Worm (Caenorhabditis elegans) whole organism, early embryonic: ENCODE results near the gene oac-53.

Source experiments
- B0310.2 ChIP-seq: sonication (generic microtip); optimal IDR thresholded peaks from 2 replicates; lab custom pipeline; 2016; ENCODE audit warnings: mild to moderate bottlenecking, missing genetic modification characterization, missing compliant biosample characterization
- aly-1 ChIP-seq: sonication (generic microtip); optimal IDR thresholded peaks from 2 replicates; lab custom pipeline; 2016; ENCODE audit warnings: missing genetic modification characterization, missing compliant biosample characterization
- ama-1 ChIP-seq: fragments of 150-350 bp; optimal IDR thresholded peaks from 2 replicates; lab custom pipeline; 2014
- ceh-13 ChIP-seq: fragments of 200-800 bp; sonication (Bioruptor generic); optimal IDR thresholded peaks from 2 replicates; lab custom pipeline; 2018; ENCODE audit warnings: mild to moderate bottlenecking, missing genetic modification characterization, missing compliant biosample characterization
- ceh-36 ChIP-seq: sonication (generic microtip); optimal IDR thresholded peaks from 2 replicates; lab custom pipeline; 2016; ENCODE audit warnings: missing genetic modification characterization, inconsistent platforms, missing compliant biosample characterization
- ets-7 ChIP-seq: sonication (generic microtip); optimal IDR thresholded peaks from 2 replicates; lab custom pipeline; 2016; ENCODE audit warnings: missing genotype, missing genetic modification characterization, missing compliant biosample characterization
- flt-1 ChIP-seq: fragments of 200-800 bp; sonication (Bioruptor generic); IDR thresholded peaks from 2 replicates; pipeline ENCODE4 v1.3.6; 2022; ENCODE audit warnings: missing genetic modification characterization, missing compliant biosample characterization
- hmbx-1 ChIP-seq: sonication (generic microtip); optimal IDR thresholded peaks from 2 replicates; lab custom pipeline; 2016; ENCODE audit warnings: mild to moderate bottlenecking, missing genetic modification characterization, missing compliant biosample characterization
- hnd-1 ChIP-seq: sonication (generic microtip); optimal IDR thresholded peaks from 2 replicates; lab custom pipeline; 2016; ENCODE audit warnings: missing genetic modification characterization, missing compliant biosample characterization
- pes-1 ChIP-seq: fragments of 200-800 bp; sonication (Bioruptor generic); IDR thresholded peaks from 2 replicates; pipeline ENCODE4 v1.3.6; 2022; ENCODE audit warnings: missing genetic modification reagents, missing genetic modification characterization, missing compliant biosample characterization
- scrt-1 ChIP-seq: fragments of 200-800 bp; sonication (Bioruptor generic); IDR thresholded peaks from 2 replicates; pipeline ENCODE4 v1.3.6; 2022; ENCODE audit warnings: missing genetic modification characterization, missing compliant biosample characterization
- tbx-11 ChIP-seq: fragments of 200-800 bp; sonication (Bioruptor generic); IDR thresholded peaks from 2 replicates; pipeline ENCODE4 v1.3.6; 2022; ENCODE audit warnings: missing genetic modification characterization, missing compliant biosample characterization
- tra-4 ChIP-seq: sonication (generic microtip); optimal IDR thresholded peaks from 2 replicates; lab custom pipeline; 2017; ENCODE audit warnings: missing genetic modification characterization, missing compliant biosample characterization

DNA sequence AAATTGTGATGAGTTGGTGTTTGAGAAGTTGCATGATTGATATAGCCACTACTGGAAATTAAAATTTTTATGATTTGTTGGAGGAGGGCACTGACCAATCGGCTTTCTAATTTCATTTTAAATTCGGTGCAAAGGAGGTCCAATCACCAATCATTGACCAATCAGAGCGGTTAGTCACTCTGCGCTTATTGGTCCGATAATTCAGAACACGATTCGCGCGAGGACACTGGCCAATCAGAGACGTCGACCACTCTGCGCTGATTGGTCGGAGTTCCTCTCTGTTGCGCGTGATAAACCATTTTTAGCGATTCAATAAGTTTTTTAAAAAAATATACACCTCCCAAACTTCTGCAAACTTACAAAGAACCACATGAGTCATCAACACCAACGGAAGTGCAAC lies 27.9 kb downstream of the oac-53 start:
- TF ChIP-seq hnd-1 (tag; lab: Kevin White, UChicago) (no peak), ama-1 (lab: Kevin White, UChicago) (no peak), tbx-11 (GFP tag; lab: Robert Waterston, UW) (no peak), aly-1 (tag; lab: Kevin White, UChicago) (no peak), flt-1 (GFP tag; lab: Robert Waterston, UW) (no peak), ets-7 (tag; lab: Kevin White, UChicago) (no peak), pes-1 (GFP tag; lab: Robert Waterston, UW) (no peak), ceh-36 (tag; lab: Kevin White, UChicago) (no peak), tra-4 (tag; lab: Kevin White, UChicago) (no peak), ceh-13 (GFP tag; lab: Kevin White, UChicago) (no peak), scrt-1 (no peak), hmbx-1 (tag; lab: Kevin White, UChicago) (no peak), B0310.2 (tag; lab: Kevin White, UChicago) (no peak)
